Worm (Caenorhabditis elegans): ENCODE measurements around the gene abu-11.

ce11 chrII:219846-220503 lies 25.6 kb upstream of the abu-11 start:
- TF ChIP-seq him-1 (tag; optimal IDR thresholded peaks at IDR 0.05) (no peak), W03F9.2 (tag; optimal IDR thresholded peaks at IDR 0.05) (no peak)
